Fruit fly (Drosophila melanogaster): ENCODE results near the gene CG42834.

The CG42834 gene

DNA sequence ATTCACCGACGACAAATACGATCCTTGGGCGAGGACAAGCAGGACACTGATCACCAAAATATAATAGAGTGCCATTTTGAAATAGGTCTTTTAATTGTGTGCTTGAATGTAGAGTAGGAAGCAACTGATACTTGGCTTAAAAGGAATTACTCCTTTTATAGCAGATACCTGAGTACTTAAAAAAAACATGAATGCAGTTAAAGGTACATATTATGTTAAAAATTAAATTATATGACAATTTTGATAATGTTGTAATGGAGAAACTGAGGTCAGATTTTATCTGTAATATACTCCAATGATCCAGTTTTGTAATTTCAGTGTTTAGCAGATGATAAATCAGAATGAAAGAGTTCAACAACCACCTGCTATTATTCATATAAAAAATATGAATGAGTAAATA, 3.5 kb downstream of the CG42834 start, which contains the start of gene CG14332:
Gene CG14332, minus strand, starts transcription at position 101 of the 400 bp plus-strand sequence.
- TF ChIP-seq rgr (GFP tag; optimal IDR thresholded peaks at IDR 0.05), result no peak
- no peak for TF ChIP-seq Myc (optimal IDR thresholded peaks at IDR 0.05)
- TF ChIP-seq tai (GFP tag; optimal IDR thresholded peaks at IDR 0.05), result no peak
- TF ChIP-seq Sp1 (GFP tag; optimal IDR thresholded peaks at IDR 0.05), result no peak
- no peak for TF ChIP-seq Hr83 (GFP tag; optimal IDR thresholded peaks at IDR 0.05; ENCODE audit: poor library complexity, severe bottlenecking)

DNA sequence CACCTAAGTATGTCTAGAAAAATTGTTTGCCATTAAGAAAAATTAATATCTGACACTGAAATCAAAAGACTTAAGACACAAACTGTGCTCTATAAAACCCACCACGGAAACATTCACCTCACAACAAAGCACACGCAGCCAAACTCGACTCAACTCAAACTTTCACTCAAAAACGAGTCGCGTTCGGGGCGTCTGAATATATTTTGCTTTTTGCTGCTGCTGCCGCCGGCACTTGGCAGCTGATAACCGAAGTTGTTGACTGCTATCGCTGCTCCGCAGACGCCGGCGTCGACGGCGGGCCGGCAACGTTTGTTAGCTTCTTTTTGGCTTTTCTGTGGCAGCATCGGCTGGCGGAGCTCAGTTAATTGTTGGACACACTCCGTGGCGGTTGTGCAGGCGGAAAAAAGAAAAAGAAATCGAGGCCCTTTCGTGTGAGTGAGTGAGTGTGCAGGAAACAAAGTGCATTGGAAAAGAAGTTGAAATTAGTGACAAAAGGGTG, 6.9 kb downstream of the CG42834 start, which contains the start of gene cysu:
Gene cysu, plus strand, starts transcription at position 352 of the 499 bp plus-strand sequence.
- TF ChIP-seq GATAd (GFP tag; optimal IDR thresholded peaks at IDR 0.05), result no peak
- no peak for TF ChIP-seq Hnf4 (GFP tag; optimal IDR thresholded peaks at IDR 0.05)
- TF ChIP-seq Myc (optimal IDR thresholded peaks at IDR 0.05), result no peak
- TF ChIP-seq rgr (GFP tag; optimal IDR thresholded peaks at IDR 0.05), result no peak
- TF ChIP-seq N (GFP tag; optimal IDR thresholded peaks at IDR 0.05), result no peak
- no peak for TF ChIP-seq Sp1 (GFP tag; optimal IDR thresholded peaks at IDR 0.05)
- no peak for TF ChIP-seq Hr78 (GFP tag; optimal IDR thresholded peaks at IDR 0.05)
- no peak for TF ChIP-seq Abd-B (GFP tag; optimal IDR thresholded peaks at IDR 0.05)
- no peak for TF ChIP-seq brk (GFP tag; optimal IDR thresholded peaks at IDR 0.05)

DNA sequence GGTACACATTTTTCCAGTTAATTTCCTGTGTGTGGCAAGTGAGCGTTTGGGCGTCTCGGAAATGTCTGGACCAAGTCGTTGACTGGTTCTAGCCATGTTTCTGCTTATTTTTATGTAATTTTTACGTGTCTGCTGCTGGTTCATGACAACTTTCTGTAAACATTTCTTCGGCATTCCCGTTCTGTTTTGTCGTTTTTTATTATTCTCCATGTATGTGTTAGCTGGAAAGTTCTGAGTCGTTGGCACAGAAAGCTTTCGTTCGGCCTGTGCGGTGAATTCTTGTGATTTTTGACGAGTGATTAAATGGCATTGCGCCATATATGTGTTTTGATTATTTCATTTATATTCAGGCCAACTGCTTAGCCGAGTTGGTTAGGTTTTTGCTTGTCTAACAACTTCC, 7.7 kb downstream of the CG42834 start:
- TF ChIP-seq Abd-B (GFP tag; optimal IDR thresholded peaks at IDR 0.05) (no peak), psq (GFP tag; optimal IDR thresholded peaks at IDR 0.05) (no peak), ey (GFP tag; optimal IDR thresholded peaks at IDR 0.05) (no peak), HLH106 (tag; optimal IDR thresholded peaks at IDR 0.05) (no peak), brk (GFP tag; optimal IDR thresholded peaks at IDR 0.05) (no peak), N (GFP tag; optimal IDR thresholded peaks at IDR 0.05) (no peak), fru (GFP tag; optimal IDR thresholded peaks at IDR 0.05) (no peak)

DNA sequence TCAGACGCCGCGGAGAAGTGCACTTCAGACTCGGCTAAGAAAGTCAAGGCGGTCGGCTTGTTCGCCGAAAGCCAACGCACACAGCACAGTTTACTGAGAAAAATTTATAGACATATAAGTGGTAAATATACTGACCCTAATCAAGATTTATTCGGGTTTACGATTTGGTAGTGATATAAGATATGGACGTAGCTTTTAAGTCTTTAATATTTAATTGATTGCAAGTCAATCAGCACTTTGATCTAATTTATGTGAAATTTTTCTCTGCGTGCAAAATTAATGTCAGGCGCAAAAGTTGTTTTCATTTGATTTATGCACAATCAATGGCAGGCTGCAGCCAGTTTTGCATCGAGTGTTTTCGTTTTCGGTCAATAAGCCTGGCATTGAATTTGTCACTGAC, 11.9 kb downstream of the CG42834 start:
- TF ChIP-seq Jra (GFP tag; optimal IDR thresholded peaks at IDR 0.05), result no peak
- no peak for TF ChIP-seq OdsH (GFP tag; optimal IDR thresholded peaks at IDR 0.05)
- no peak for TF ChIP-seq dsf (GFP tag; optimal IDR thresholded peaks at IDR 0.05; ENCODE audit: borderline replicate concordance)
- no peak for TF ChIP-seq usp (GFP tag; optimal IDR thresholded peaks at IDR 0.05)
- TF ChIP-seq Hr83 (GFP tag; optimal IDR thresholded peaks at IDR 0.05; ENCODE audit: poor library complexity, severe bottlenecking), result no peak
- no peak for TF ChIP-seq fru (GFP tag; optimal IDR thresholded peaks at IDR 0.05)
- no peak for TF ChIP-seq CG32264 (GFP tag; optimal IDR thresholded peaks at IDR 0.05)
- TF ChIP-seq br (GFP tag; optimal IDR thresholded peaks at IDR 0.05), result no peak
- TF ChIP-seq Sp1 (GFP tag; optimal IDR thresholded peaks at IDR 0.05), result no peak
- no peak for TF ChIP-seq Vsx2 (GFP tag; optimal IDR thresholded peaks at IDR 0.05; ENCODE audit: partially characterized antibody)
- no peak for TF ChIP-seq CG9705 (GFP tag; optimal IDR thresholded peaks at IDR 0.05)
- TF ChIP-seq Mio (GFP tag; optimal IDR thresholded peaks at IDR 0.05), result no peak
- TF ChIP-seq dl (GFP tag; optimal IDR thresholded peaks at IDR 0.05; ENCODE audit: insufficient read depth in 1 of 2, partially characterized antibody in 2 of 2), result no peak
- no peak for TF ChIP-seq sv (GFP tag; optimal IDR thresholded peaks at IDR 0.05)

DNA sequence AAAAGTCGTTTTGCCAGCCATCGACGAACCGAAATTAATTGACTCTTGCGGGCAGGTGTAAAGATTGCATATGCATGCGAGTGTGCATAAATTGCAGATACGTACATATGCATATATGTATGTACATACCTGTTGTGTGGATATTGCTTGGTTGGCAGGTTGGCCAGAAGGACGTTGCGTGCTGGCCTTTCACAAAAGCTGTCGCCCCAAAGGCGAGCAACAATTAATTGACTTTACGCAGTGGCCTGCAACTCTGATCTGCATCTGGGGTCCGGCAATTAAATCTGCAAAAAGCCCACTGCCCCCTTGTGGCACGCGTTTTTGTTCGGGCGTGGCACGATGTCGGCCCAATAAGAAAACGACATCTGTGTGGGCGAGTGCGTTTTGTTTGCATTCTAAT, 14.6 kb downstream of the CG42834 start:
- TF ChIP-seq dmrt93B (GFP tag; optimal IDR thresholded peaks at IDR 0.05) (no peak), Hr78 (GFP tag; optimal IDR thresholded peaks at IDR 0.05) (no peak), Rel (GFP tag; optimal IDR thresholded peaks at IDR 0.05) (no peak), Rel (tag; optimal IDR thresholded peaks at IDR 0.05) (no peak), Jra (GFP tag; optimal IDR thresholded peaks at IDR 0.05) (no peak), h (GFP tag; optimal IDR thresholded peaks at IDR 0.05) (no peak), Sp1 (GFP tag; optimal IDR thresholded peaks at IDR 0.05) (no peak), Dfd (GFP tag; optimal IDR thresholded peaks at IDR 0.05) (no peak), dl (GFP tag; optimal IDR thresholded peaks at IDR 0.05; ENCODE audit: insufficient read depth in 1 of 2, partially characterized antibody in 2 of 2) (no peak), brk (GFP tag; optimal IDR thresholded peaks at IDR 0.05) (no peak)

DNA sequence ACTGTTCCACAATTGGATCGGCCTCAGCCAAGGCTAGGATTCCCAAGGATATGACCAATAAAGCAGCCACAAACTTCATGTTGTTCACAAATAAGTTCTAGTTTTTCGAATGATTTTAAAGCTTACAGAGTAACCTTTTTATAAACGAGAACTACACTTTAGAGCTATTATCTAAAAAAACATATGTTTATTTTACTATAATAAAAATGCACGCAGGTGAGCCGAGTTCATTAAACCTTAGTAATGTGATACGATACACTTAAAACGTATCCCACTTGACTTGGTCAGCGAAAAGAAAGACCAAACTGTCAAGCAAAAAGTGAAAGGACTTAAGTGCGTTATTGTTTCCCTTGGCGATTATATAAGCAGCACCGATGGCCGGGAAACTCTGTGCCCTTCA, 15.8 kb downstream of the CG42834 start, which contains the start of gene CG44090:
Gene CG44090, minus strand, starts transcription at position 101 of the 400 bp plus-strand sequence.
- TF ChIP-seq sv (GFP tag; optimal IDR thresholded peaks at IDR 0.05) (no peak), lola (GFP tag; optimal IDR thresholded peaks at IDR 0.05) (no peak), sage (GFP tag; optimal IDR thresholded peaks at IDR 0.05) (no peak), N (GFP tag; optimal IDR thresholded peaks at IDR 0.05) (no peak)
